Worm (Caenorhabditis elegans) whole organism, early embryonic: ENCODE measurements around the gene sdz-36.

Source experiments
- B0310.2 ChIP-seq: sonication (generic microtip); optimal IDR thresholded peaks from 2 replicates; lab custom pipeline; 2016; ENCODE audit warnings: mild to moderate bottlenecking, missing genetic modification characterization, missing compliant biosample characterization
- F13C5.2 ChIP-seq: sonication (generic microtip); optimal IDR thresholded peaks from 2 replicates; lab custom pipeline; 2017; ENCODE audit warnings: mild to moderate bottlenecking, missing genetic modification characterization, inconsistent platforms, missing compliant biosample characterization
- ama-1 ChIP-seq: fragments of 150-350 bp; optimal IDR thresholded peaks from 2 replicates; lab custom pipeline; 2014
- ceh-36 ChIP-seq: sonication (generic microtip); optimal IDR thresholded peaks from 2 replicates; lab custom pipeline; 2016; ENCODE audit warnings: missing genetic modification characterization, inconsistent platforms, missing compliant biosample characterization
- ets-7 ChIP-seq: sonication (generic microtip); optimal IDR thresholded peaks from 2 replicates; lab custom pipeline; 2016; ENCODE audit warnings: missing genotype, missing genetic modification characterization, missing compliant biosample characterization
- flt-1 ChIP-seq: fragments of 200-800 bp; sonication (Bioruptor generic); IDR thresholded peaks from 2 replicates; pipeline ENCODE4 v1.3.6; 2022; ENCODE audit warnings: missing genetic modification characterization, missing compliant biosample characterization
- hnd-1 ChIP-seq: sonication (generic microtip); optimal IDR thresholded peaks from 2 replicates; lab custom pipeline; 2016; ENCODE audit warnings: missing genetic modification characterization, missing compliant biosample characterization
- pes-1 ChIP-seq: fragments of 200-800 bp; sonication (Bioruptor generic); IDR thresholded peaks from 2 replicates; pipeline ENCODE4 v1.3.6; 2022; ENCODE audit warnings: missing genetic modification reagents, missing genetic modification characterization, missing compliant biosample characterization
- scrt-1 ChIP-seq: fragments of 200-800 bp; sonication (Bioruptor generic); IDR thresholded peaks from 2 replicates; pipeline ENCODE4 v1.3.6; 2022; ENCODE audit warnings: missing genetic modification characterization, missing compliant biosample characterization
- tbx-11 ChIP-seq: fragments of 200-800 bp; sonication (Bioruptor generic); IDR thresholded peaks from 2 replicates; pipeline ENCODE4 v1.3.6; 2022; ENCODE audit warnings: missing genetic modification characterization, missing compliant biosample characterization

DNA sequence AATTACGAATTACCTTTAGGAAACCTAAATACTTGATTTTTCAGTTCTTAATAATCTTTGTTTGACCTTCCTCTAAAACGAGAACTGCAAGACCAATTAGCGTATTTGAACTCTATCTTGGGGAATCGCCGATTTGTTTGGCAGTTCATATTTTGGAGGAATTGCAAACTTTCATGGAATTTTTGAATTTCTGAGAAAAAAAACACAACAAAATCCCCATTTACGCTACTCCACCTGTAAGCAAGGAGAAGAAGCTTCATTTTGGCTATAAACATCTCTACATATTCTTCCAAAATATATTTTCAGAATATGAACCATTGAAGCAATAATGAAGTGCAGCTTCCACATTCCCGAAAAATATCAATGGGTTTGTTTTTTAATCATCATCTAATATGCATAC is 2.1 kb downstream of the sdz-36 start, which contains the start of gene twk-9:
- TF ChIP-seq flt-1 (GFP tag; lab: Robert Waterston, UW) (no peak), hnd-1 (no peak), ama-1 (no peak), scrt-1 (GFP tag; lab: Robert Waterston, UW) (no peak), pes-1 (GFP tag; lab: Robert Waterston, UW) (no peak), B0310.2 (no peak), ceh-36 (tag; lab: Kevin White, UChicago) (no peak), ets-7 (no peak), tbx-11 (GFP tag; lab: Robert Waterston, UW) (no peak), F13C5.2 (tag; lab: Kevin White, UChicago) (no peak)
